Worm (Caenorhabditis elegans) whole organism, late embryonic: Measurements from ENCODE around the gene oac-38.

Experiments
- ceh-6 ChIP-seq: fragments of 200-800 bp; sonication (Bioruptor generic); optimal IDR thresholded peaks from 2 replicates; lab custom pipeline; 2018; ENCODE audit warnings: mild to moderate bottlenecking, missing genetic modification characterization, missing compliant biosample characterization
- fkh-6 ChIP-seq: sonication (generic microtip); optimal IDR thresholded peaks from 2 replicates; lab custom pipeline; 2016; ENCODE audit warnings: missing genetic modification characterization, missing compliant biosample characterization
- madf-2 ChIP-seq: sonication (generic microtip); optimal IDR thresholded peaks from 2 replicates; lab custom pipeline; 2017; ENCODE audit warnings: missing genetic modification characterization, missing compliant biosample characterization
- unc-86 ChIP-seq: sonication (generic microtip); optimal IDR thresholded peaks from 2 replicates; lab custom pipeline; 2016; ENCODE audit warnings: missing genetic modification characterization, missing compliant biosample characterization

DNA sequence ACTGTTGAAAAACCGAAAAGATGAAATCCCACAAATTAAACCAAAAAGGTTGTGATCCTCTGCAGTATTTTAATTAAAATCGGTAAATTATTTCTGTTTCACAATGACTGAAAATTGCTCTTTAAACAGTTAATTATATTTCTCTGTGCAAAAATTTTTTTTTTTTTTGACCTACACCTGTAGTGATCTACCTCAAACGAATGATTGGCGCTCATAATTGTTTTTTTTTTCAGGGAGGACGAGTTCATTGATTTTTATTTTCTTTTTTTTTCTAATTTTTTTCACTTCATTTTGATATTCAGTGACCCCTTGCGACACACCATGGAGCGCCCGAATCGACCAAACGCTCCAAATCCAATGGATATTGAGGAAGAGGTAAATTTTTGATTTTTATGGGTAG, 43.0 kb upstream of the oac-38 start, which contains the start of gene F02H6.2:
- TF ChIP-seq unc-86 (tag; lab: Kevin White, UChicago) (no peak), ceh-6 (GFP tag; lab: Kevin White, UChicago) (no peak), madf-2 (tag; lab: Kevin White, UChicago) (no peak), fkh-6 (tag; lab: Kevin White, UChicago) (no peak)
